Worm (Caenorhabditis elegans) whole organism, L4 larva: Measurements from ENCODE around the gene clec-62.

Experiments
- D1046.2 ChIP-seq: fragments of 200-800 bp; sonication (Bioruptor generic); IDR thresholded peaks from 2 replicates; pipeline ENCODE4 v1.3.6; 2022; ENCODE audit warnings: missing genetic modification characterization, missing compliant biosample characterization
- F10B5.3 ChIP-seq: sonication (generic microtip); optimal IDR thresholded peaks from 2 replicates; lab custom pipeline; 2016; ENCODE audit warnings: mild to moderate bottlenecking, missing genetic modification characterization, missing compliant biosample characterization
- F49E8.2 ChIP-seq: sonication (generic microtip); optimal IDR thresholded peaks from 2 replicates; lab custom pipeline; 2016; ENCODE audit warnings: missing compliant biosample characterization, mild to moderate bottlenecking, missing genetic modification characterization, borderline replicate concordance
- Y48G9A.11 ChIP-seq: fragments of 200-800 bp; sonication (Bioruptor generic); IDR thresholded peaks from 2 replicates; pipeline ENCODE4 v1.3.6; 2022; ENCODE audit warnings: missing genetic modification reagents, missing genetic modification characterization, missing compliant biosample characterization
- Y75B8A.6 ChIP-seq: fragments of 200-800 bp; sonication (Bioruptor generic); IDR thresholded peaks from 2 replicates; pipeline ENCODE4 v1.3.6; 2022; ENCODE audit warnings: missing genetic modification reagents, missing genetic modification characterization, missing compliant biosample characterization
- ZK337.2 ChIP-seq: fragments of 200-800 bp; sonication (Bioruptor generic); IDR thresholded peaks from 2 replicates; pipeline ENCODE4 v1.3.6; 2022; ENCODE audit warnings: missing genetic modification reagents, missing genetic modification characterization, missing compliant biosample characterization
- aha-1 ChIP-seq: fragments of 150-350 bp; peaks from one replicate; lab custom pipeline; 2014; ENCODE audit warnings: missing biosample characterization, missing genetic modification characterization
- aly-2 ChIP-seq: sonication (generic microtip); optimal IDR thresholded peaks from 2 replicates; lab custom pipeline; 2018; ENCODE audit warnings: missing biosample characterization, missing genetic modification characterization
- ama-1 ChIP-seq: fragments of 150-350 bp; optimal IDR thresholded peaks from 2 replicates; lab custom pipeline; 2014; ENCODE audit warnings: inconsistent platforms, mixed read lengths
- arid-1 ChIP-seq: fragments of 200-800 bp; sonication (Bioruptor generic); conservative IDR thresholded peaks from 2 replicates; pipeline ENCODE4 v1.3.6; 2022; ENCODE audit warnings: missing genetic modification reagents, missing genetic modification characterization, missing compliant biosample characterization
- ceh-82 ChIP-seq: sonication (generic microtip); optimal IDR thresholded peaks from 2 replicates; lab custom pipeline; 2017; ENCODE audit warnings: missing biosample characterization, missing genetic modification characterization
- cey-2 ChIP-seq: sonication (generic microtip); optimal IDR thresholded peaks from 3 replicates; lab custom pipeline; 2017; ENCODE audit warnings: missing genetic modification characterization, mild to moderate bottlenecking, missing compliant biosample characterization, antibody characterized with exemption, borderline replicate concordance; ENCODE audit not compliant: insufficient read depth
- daf-19 ChIP-seq: fragments of 200-800 bp; sonication (Bioruptor generic); conservative IDR thresholded peaks from 2 replicates; pipeline ENCODE4 v1.3.6; 2022; ENCODE audit warnings: missing genetic modification characterization, missing compliant biosample characterization
- daf-8 ChIP-seq: fragments of 200-800 bp; sonication (Bioruptor generic); IDR thresholded peaks from 2 replicates; pipeline ENCODE4 v1.3.6; 2022; ENCODE audit warnings: missing genetic modification characterization, missing compliant biosample characterization
- dmd-6 ChIP-seq: fragments of 200-800 bp; sonication (Bioruptor generic); IDR thresholded peaks from 2 replicates; pipeline ENCODE4 v1.3.6; 2022; ENCODE audit warnings: missing genetic modification reagents, missing genetic modification characterization, missing compliant biosample characterization
- dmd-8 ChIP-seq: fragments of 200-800 bp; sonication (Bioruptor generic); IDR thresholded peaks from 2 replicates; pipeline ENCODE4 v1.3.6; 2022; ENCODE audit warnings: missing genetic modification characterization, missing compliant biosample characterization
- dpl-1 ChIP-seq: fragments of 150-350 bp; optimal IDR thresholded peaks from 2 replicates; lab custom pipeline; 2014; ENCODE audit warnings: missing biosample characterization, missing genetic modification reagents, missing genetic modification characterization
- duxl-1 ChIP-seq: sonication (generic microtip); optimal IDR thresholded peaks from 2 replicates; lab custom pipeline; 2016; ENCODE audit warnings: mild to moderate bottlenecking, missing genetic modification characterization, moderate library complexity, missing compliant biosample characterization; ENCODE audit not compliant: poor library complexity
- gei-8 ChIP-seq: fragments of 200-800 bp; sonication (Bioruptor generic); optimal IDR thresholded peaks from 2 replicates; lab custom pipeline; 2018; ENCODE audit warnings: mild to moderate bottlenecking, missing genetic modification characterization, missing compliant biosample characterization
- hif-1 ChIP-seq, 2 experiments: sonication (generic microtip); optimal IDR thresholded peaks; 2 replicates each; lab custom pipeline; 2016 to 2017; ENCODE audit warnings: missing compliant biosample characterization in 2 of 2, missing genetic modification characterization in 2 of 2, missing genetic modification reagents in 2 of 2, missing genotype in 2 of 2, mild to moderate bottlenecking in 1 of 2
- hlh-11 ChIP-seq: fragments of 200-800 bp; sonication (Bioruptor generic); optimal IDR thresholded peaks from 2 replicates; lab custom pipeline; 2018; ENCODE audit warnings: mild to moderate bottlenecking, missing genetic modification characterization, missing compliant biosample characterization
- hlh-30 ChIP-seq: sonication (generic microtip); optimal IDR thresholded peaks from 2 replicates; lab custom pipeline; 2017; ENCODE audit warnings: antibody characterized with exemption, mild to moderate bottlenecking, missing genetic modification characterization, missing compliant biosample characterization; ENCODE audit not compliant: insufficient read depth
- jun-1 ChIP-seq: fragments of 150-350 bp; optimal IDR thresholded peaks from 2 replicates; lab custom pipeline; 2014; ENCODE audit warnings: missing biosample characterization, missing genetic modification reagents, missing genetic modification characterization
- lin-1 ChIP-seq: fragments of 200-800 bp; sonication (Bioruptor generic); IDR thresholded peaks from 2 replicates; pipeline ENCODE4 v1.3.6; 2022; ENCODE audit warnings: missing genetic modification reagents, missing genetic modification characterization, missing compliant biosample characterization
- lin-15B ChIP-seq: fragments of 150-350 bp; sonication (generic microtip); optimal IDR thresholded peaks from 3 replicates; lab custom pipeline; 2014; ENCODE audit warnings: missing biosample characterization, missing genetic modification characterization
- lin-38 ChIP-seq: fragments of 200-800 bp; sonication (Bioruptor generic); IDR thresholded peaks from 2 replicates; pipeline ENCODE4 v1.3.6; 2022; ENCODE audit warnings: missing genetic modification reagents, missing genetic modification characterization, missing compliant biosample characterization
- lsy-2 ChIP-seq, 2 experiments: fragments of 150-350 bp in 1 of 2; sonication (generic microtip) in 1 of 2; optimal IDR thresholded peaks; 2 replicates each; lab custom pipeline; 2014 to 2017; ENCODE audit warnings: missing biosample characterization in 2 of 2, missing genetic modification characterization in 2 of 2
- madf-9 ChIP-seq: fragments of 200-800 bp; sonication (Bioruptor generic); conservative IDR thresholded peaks from 2 replicates; pipeline ENCODE4 v1.3.6; 2022; ENCODE audit warnings: missing genetic modification reagents, missing genetic modification characterization, missing compliant biosample characterization
- nhr-111 ChIP-seq: fragments of 200-800 bp; sonication (Bioruptor generic); optimal IDR thresholded peaks from 2 replicates; lab custom pipeline; 2018; ENCODE audit warnings: mild to moderate bottlenecking, missing genetic modification characterization, missing compliant biosample characterization
- nhr-28 ChIP-seq: fragments of 150-350 bp; optimal IDR thresholded peaks from 2 replicates; lab custom pipeline; 2014; ENCODE audit warnings: missing biosample characterization, missing genetic modification characterization
- nhr-41 ChIP-seq: fragments of 200-800 bp; sonication (Bioruptor generic); IDR thresholded peaks from 2 replicates; pipeline ENCODE4 v1.3.6; 2022; ENCODE audit warnings: missing genetic modification reagents, missing genetic modification characterization, missing compliant biosample characterization
- nhr-6 ChIP-seq: fragments of 150-350 bp; optimal IDR thresholded peaks from 2 replicates; lab custom pipeline; 2014; ENCODE audit warnings: missing biosample characterization, missing genetic modification characterization
- nhr-76 ChIP-seq: fragments of 150-350 bp; optimal IDR thresholded peaks from 2 replicates; lab custom pipeline; 2014; ENCODE audit warnings: missing biosample characterization, missing genetic modification characterization
- nhr-77 ChIP-seq: fragments of 150-350 bp; optimal IDR thresholded peaks from 2 replicates; lab custom pipeline; 2014; ENCODE audit warnings: missing biosample characterization, missing genetic modification characterization
- pha-4 ChIP-seq, 2 experiments: fragments of 150-350 bp in 1 of 2; fragments of 200-800 bp in 1 of 2; sonication (Bioruptor generic) in 1 of 2; IDR thresholded peaks in 1 of 2; optimal IDR thresholded peaks in 1 of 2; 2 replicates each; pipeline versions ENCODE4 v1.3.6 to Lab custom; 2014 to 2022; ENCODE audit warnings: missing genetic modification characterization in 2 of 2, missing genetic modification reagents in 2 of 2, missing biosample characterization in 1 of 2, missing compliant biosample characterization in 1 of 2
- php-3 ChIP-seq: fragments of 200-800 bp; sonication (Bioruptor generic); IDR thresholded peaks from 2 replicates; pipeline ENCODE4 v1.3.6; 2022; ENCODE audit warnings: missing genetic modification reagents, missing genetic modification characterization, missing compliant biosample characterization
- pqm-1 ChIP-seq: sonication (generic microtip); optimal IDR thresholded peaks from 2 replicates; lab custom pipeline; 2017; ENCODE audit warnings: missing biosample characterization, missing genetic modification characterization
- spr-3 ChIP-seq: fragments of 200-800 bp; sonication (Bioruptor generic); optimal IDR thresholded peaks from 2 replicates; lab custom pipeline; 2018; ENCODE audit warnings: mild to moderate bottlenecking, missing genetic modification characterization, missing compliant biosample characterization
- tag-97 ChIP-seq: fragments of 200-800 bp; sonication (Bioruptor generic); IDR thresholded peaks from 2 replicates; pipeline ENCODE4 v1.3.6; 2022; ENCODE audit warnings: missing genetic modification characterization, missing compliant biosample characterization
- tra-1 ChIP-seq: fragments of 200-800 bp; sonication (Bioruptor generic); IDR thresholded peaks from 2 replicates; pipeline ENCODE4 v1.3.6; 2022; ENCODE audit warnings: missing genetic modification reagents, missing genetic modification characterization, missing compliant biosample characterization
- unc-130 ChIP-seq: sonication (generic microtip); optimal IDR thresholded peaks from 2 replicates; lab custom pipeline; 2016; ENCODE audit warnings: missing genetic modification reagents, missing genetic modification characterization, missing compliant biosample characterization
- zag-1 ChIP-seq: fragments of 150-350 bp; optimal IDR thresholded peaks from 2 replicates; lab custom pipeline; 2014; ENCODE audit warnings: missing biosample characterization, missing genetic modification characterization
- ztf-11 ChIP-seq: fragments of 150-350 bp; optimal IDR thresholded peaks from 2 replicates; lab custom pipeline; 2014; ENCODE audit warnings: missing biosample characterization, missing genetic modification characterization

The clec-62 gene

ce11 chrII:12888471-12888870 is 6.5 kb downstream of the clec-62 start, which contains the start of gene F35C5.3:
TSS of gene F35C5.3 (plus strand) at chrII:12888771.
- TF ChIP-seq duxl-1 (tag; lab: Kevin White, UChicago) (no peak), nhr-41 (GFP tag; lab: Robert Waterston, UW) (no peak), nhr-77 (tag; lab: Kevin White, UChicago) (no peak), ztf-11 (tag; lab: Kevin White, UChicago) (no peak), aha-1 (tag; lab: Kevin White, UChicago) (no peak), spr-3 (GFP tag; lab: Kevin White, UChicago) (no peak), nhr-111 (GFP tag; lab: Kevin White, UChicago) (no peak), zag-1 (tag; lab: Kevin White, UChicago) (no peak), ZK337.2 (GFP tag; lab: Robert Waterston, UW) (no peak), daf-8 (no peak), dmd-8 (GFP tag; lab: Robert Waterston, UW) (no peak), pha-4 (GFP tag; IDR thresholded peaks at IDR 0.05; lab: Robert Waterston, UW) (no peak), pha-4 (tag; optimal IDR thresholded peaks at IDR 0.05; lab: Kevin White, UChicago) (no peak), aly-2 (tag; lab: Kevin White, UChicago) (no peak)

- no peak for TF ChIP-seq lin-1 (GFP tag; lab: Robert Waterston, UW)
- TF ChIP-seq nhr-6: no peak
- TF ChIP-seq arid-1 (GFP tag; lab: Robert Waterston, UW): no peak
- TF ChIP-seq dpl-1 (GFP tag; lab: Kevin White, UChicago): no peak
- TF ChIP-seq, all 104 proteins: peak for 0
Measured at ce11 chrII:12884972-12885371, 10.0 kb downstream of the clec-62 start, which contains the start of gene sra-14. TSS of gene sra-14 (plus strand) at chrII:12885272.

- TF ChIP-seq unc-130 (GFP tag; lab: Kevin White, UChicago) (peak; percentile 12), Y48G9A.11 (GFP tag; lab: Robert Waterston, UW) (peak; percentile 63), php-3 (GFP tag; lab: Robert Waterston, UW) (no peak), lsy-2 (tag; optimal IDR thresholded peaks at IDR 0.05; lab: Kevin White, UChicago) (peak in 1 of 2 experiments; percentile 34), F49E8.2 (peak; percentile 47), lin-38 (GFP tag; lab: Robert Waterston, UW) (peak; percentile 39)
- TF ChIP-seq, all 104 proteins: peak for 5
Measured at ce11 chrII:12880406-12880805, 14.5 kb downstream of the clec-62 start, which contains the start of gene F35C5.1. TSS of gene F35C5.1 (plus strand) at chrII:12880804.

ce11 chrII:12879758-12880157 is 15.2 kb downstream of the clec-62 start:
- peak; percentile 78 for TF ChIP-seq dmd-6
- TF ChIP-seq php-3 (GFP tag; lab: Robert Waterston, UW): peak; percentile 67
- TF ChIP-seq Y48G9A.11 (GFP tag; lab: Robert Waterston, UW): no peak
- peak; percentile 73 for TF ChIP-seq hlh-11 (tag; lab: Kevin White, UChicago)
- TF ChIP-seq tag-97: no peak
- no peak for TF ChIP-seq Y75B8A.6 (GFP tag; lab: Robert Waterston, UW)
- no peak for TF ChIP-seq lin-15B
- no peak for TF ChIP-seq hlh-30 (tag; lab: Kevin White, UChicago)
- TF ChIP-seq gei-8 (GFP tag; lab: Kevin White, UChicago): no peak
- peak in 1 of 2 experiments; percentile 13 for TF ChIP-seq hif-1 (tag; optimal IDR thresholded peaks at IDR 0.05; lab: Kevin White, UChicago)
- TF ChIP-seq daf-19 (GFP tag; lab: Robert Waterston, UW): no peak
- no peak for TF ChIP-seq jun-1
- TF ChIP-seq nhr-76 (tag; lab: Kevin White, UChicago): no peak
- TF ChIP-seq D1046.2 (GFP tag; lab: Robert Waterston, UW): no peak
- TF ChIP-seq dmd-8 (GFP tag; lab: Robert Waterston, UW): no peak
- no peak for TF ChIP-seq ama-1 (lab: Kevin White, UChicago)
- peak; percentile 39 for TF ChIP-seq nhr-28 (tag; lab: Kevin White, UChicago)
- no peak for TF ChIP-seq lsy-2 (tag; optimal IDR thresholded peaks at IDR 0.05; lab: Kevin White, UChicago)
- TF ChIP-seq aha-1 (tag; lab: Kevin White, UChicago): peak; percentile 18
- no peak for TF ChIP-seq ceh-82
- TF ChIP-seq daf-8: no peak
- TF ChIP-seq madf-9 (GFP tag; lab: Robert Waterston, UW): no peak
- TF ChIP-seq F10B5.3 (tag; lab: Kevin White, UChicago): no peak
- TF ChIP-seq ZK337.2 (GFP tag; lab: Robert Waterston, UW): no peak
- no peak for TF ChIP-seq F49E8.2
- no peak for TF ChIP-seq cey-2 (tag; lab: Kevin White, UChicago)
- 0 out of 2 replicates have a peak, but pooled peaks have one; percentile 48 for TF ChIP-seq tra-1 (GFP tag; lab: Robert Waterston, UW)
- TF ChIP-seq pqm-1: peak; percentile 78
- no peak for TF ChIP-seq nhr-6
- 0 out of 2 replicates have a peak, but pooled peaks have one; percentile 7 for TF ChIP-seq lin-38 (GFP tag; lab: Robert Waterston, UW)
